Worm (Caenorhabditis elegans): ENCODE results near the gene Y57E12AL.6.

- TF ChIP-seq snpc-4 (tag; optimal IDR thresholded peaks at IDR 0.05) (no peak), unc-86 (tag; optimal IDR thresholded peaks at IDR 0.05) (no peak), zag-1 (tag; optimal IDR thresholded peaks at IDR 0.05) (no peak), isw-1 (GFP tag; IDR thresholded peaks at IDR 0.05) (no peak), nhr-71 (tag; optimal IDR thresholded peaks at IDR 0.05) (no peak), jun-1 (tag; optimal IDR thresholded peaks at IDR 0.05) (no peak), pag-3 (tag; optimal IDR thresholded peaks at IDR 0.05; ENCODE audit: borderline replicate concordance, insufficient read depth) (no peak), hlh-4 (tag; optimal IDR thresholded peaks at IDR 0.05) (no peak)
Observed at ce11 chrV:7069605-7070004, 9.3 kb upstream of the Y57E12AL.6 start.
